Fruit fly (Drosophila melanogaster): ENCODE data around the gene Shaw.

DNA sequence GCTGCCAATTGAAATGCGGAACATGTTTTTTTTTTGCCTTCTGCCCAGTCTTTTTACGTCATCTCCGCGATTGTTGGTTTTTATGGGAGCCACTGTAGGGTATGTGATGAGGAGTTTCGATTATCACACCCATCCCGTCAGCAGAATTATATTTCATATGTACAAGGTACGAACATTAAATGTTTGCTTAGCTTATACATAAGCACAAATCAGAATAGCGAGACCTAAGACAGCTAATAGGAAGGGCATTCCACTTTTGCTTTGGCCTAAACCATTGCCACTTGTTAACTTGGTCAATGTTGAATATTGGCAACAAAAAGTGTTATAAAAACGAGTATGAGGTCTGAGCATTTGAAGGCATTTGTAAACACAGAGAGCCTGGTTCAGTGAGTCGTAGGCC lies 14.7 kb upstream of the Shaw start, which contains the start of gene CG2816:
- TF ChIP-seq psq (optimal IDR thresholded peaks at IDR 0.05): no peak
- TF ChIP-seq EcR (GFP tag; optimal IDR thresholded peaks at IDR 0.05): no peak
- no peak for TF ChIP-seq CG8478 (optimal IDR thresholded peaks at IDR 0.05)
- TF ChIP-seq usp (GFP tag; optimal IDR thresholded peaks at IDR 0.05): no peak
- TF ChIP-seq Dll (optimal IDR thresholded peaks at IDR 0.05): no peak

Data from whole organism.